Worm (Caenorhabditis elegans) whole organism, late embryonic: ENCODE data around the gene C36E8.4.

Source experiments
- ama-1 ChIP-seq: fragments of 150-350 bp; optimal IDR thresholded peaks from 2 replicates; lab custom pipeline; 2014
- ceh-31 ChIP-seq: sonication (generic microtip); optimal IDR thresholded peaks from 2 replicates; lab custom pipeline; 2016; ENCODE audit warnings: missing genetic modification characterization, missing compliant biosample characterization
- fkh-10 ChIP-seq: fragments of 150-350 bp; optimal IDR thresholded peaks from 2 replicates; lab custom pipeline; 2014; ENCODE audit warnings: missing biosample characterization, missing genetic modification reagents, missing genetic modification characterization
- gmeb-2 ChIP-seq: sonication (generic microtip); optimal IDR thresholded peaks from 2 replicates; lab custom pipeline; 2016; ENCODE audit warnings: missing genetic modification characterization, inconsistent platforms, missing compliant biosample characterization
- nhr-11 ChIP-seq: fragments of 150-350 bp; optimal IDR thresholded peaks from 2 replicates; lab custom pipeline; 2014; ENCODE audit warnings: missing biosample characterization, missing genetic modification characterization
- npax-4 ChIP-seq: sonication (generic microtip); optimal IDR thresholded peaks from 2 replicates; lab custom pipeline; 2016; ENCODE audit warnings: missing genetic modification characterization, missing compliant biosample characterization
- pat-9 ChIP-seq: fragments of 200-800 bp; sonication (Bioruptor generic); optimal IDR thresholded peaks from 2 replicates; lab custom pipeline; 2018; ENCODE audit warnings: mild to moderate bottlenecking, missing genetic modification characterization, moderate library complexity, missing compliant biosample characterization
- pha-4 ChIP-seq: fragments of 150-350 bp; optimal IDR thresholded peaks from 2 replicates; lab custom pipeline; 2018; ENCODE audit warnings: missing biosample characterization, missing genetic modification reagents, missing genetic modification characterization
- sox-4 ChIP-seq: sonication (generic microtip); optimal IDR thresholded peaks from 2 replicates; lab custom pipeline; 2017; ENCODE audit warnings: mild to moderate bottlenecking, missing genetic modification characterization, inconsistent platforms, missing compliant biosample characterization

DNA sequence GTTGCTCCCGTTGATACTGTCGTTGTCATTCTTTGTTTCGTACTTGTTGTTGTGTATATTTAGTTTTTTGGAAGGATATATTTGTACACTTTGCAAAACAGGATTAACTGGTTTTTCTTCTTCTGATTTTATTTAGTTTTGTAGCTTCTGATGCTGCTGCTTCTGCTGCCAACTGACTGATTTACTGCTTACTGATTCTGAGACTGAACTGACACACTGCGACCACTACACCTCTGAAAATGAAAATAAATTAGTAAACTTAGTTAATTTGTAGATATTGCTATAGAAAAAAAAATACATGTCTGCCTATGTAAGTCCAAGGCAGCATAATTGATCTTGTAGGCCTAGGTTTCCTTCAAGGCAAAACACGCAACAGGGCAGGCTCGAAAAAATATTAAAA, 39.4 kb upstream of the C36E8.4 start, which contains the start of gene R10E9.4:
- TF ChIP-seq pha-4 (tag; lab: Kevin White, UChicago) (no peak), sox-4 (tag; lab: Kevin White, UChicago) (no peak), pat-9 (tag; lab: Kevin White, UChicago) (no peak), fkh-10 (GFP tag; lab: Kevin White, UChicago) (no peak), gmeb-2 (tag; lab: Kevin White, UChicago) (no peak), nhr-11 (tag; lab: Kevin White, UChicago) (no peak), ceh-31 (tag; lab: Kevin White, UChicago) (no peak), npax-4 (tag; lab: Kevin White, UChicago) (no peak), ama-1 (lab: Kevin White, UChicago) (no peak)
